Worm (Caenorhabditis elegans) whole organism, L4/young adult: Measurements from ENCODE around the gene cutl-23.

Source experiments
- W03F9.2 ChIP-seq: fragments of 150-350 bp; optimal IDR thresholded peaks from 2 replicates; lab custom pipeline; 2014; ENCODE audit warnings: missing biosample characterization, missing genetic modification characterization
- dao-5 ChIP-seq: sonication (generic microtip); optimal IDR thresholded peaks from 2 replicates; lab custom pipeline; 2016; ENCODE audit warnings: missing genotype, missing genetic modification characterization, moderate library complexity, missing compliant biosample characterization
- him-1 ChIP-seq: sonication (generic microtip); optimal IDR thresholded peaks from 2 replicates; lab custom pipeline; 2016; ENCODE audit warnings: missing genotype, missing genetic modification reagents, missing genetic modification characterization, missing compliant biosample characterization

- TF ChIP-seq him-1 (tag; lab: Kevin White, UChicago) (no peak), dao-5 (tag; lab: Kevin White, UChicago) (no peak), W03F9.2 (tag; lab: Kevin White, UChicago) (no peak)
Measured at ce11 chrIII:5734905-5735304, 35.1 kb upstream of the cutl-23 start, which contains the start of gene B0244.10.
